Worm (Caenorhabditis elegans) whole organism, mixed stage, embryonic: ENCODE measurements around the gene Y37H2A.1.

Experiments used
- elt-3 ChIP-seq: fragments of 150-350 bp; optimal IDR thresholded peaks from 2 replicates; lab custom pipeline; 2014; ENCODE audit warnings: missing biosample characterization, missing genetic modification characterization
- lsy-2 ChIP-seq: fragments of 150-350 bp; optimal IDR thresholded peaks from 2 replicates; lab custom pipeline; 2014; ENCODE audit warnings: missing biosample characterization, missing genetic modification characterization
- mls-2 ChIP-seq: sonication (generic microtip); optimal IDR thresholded peaks from 2 replicates; lab custom pipeline; 2016; ENCODE audit warnings: mild to moderate bottlenecking, missing genetic modification characterization, moderate library complexity, missing compliant biosample characterization
- nhr-237 ChIP-seq: fragments of 150-350 bp; optimal IDR thresholded peaks from 2 replicates; lab custom pipeline; 2014; ENCODE audit warnings: missing biosample characterization, missing genetic modification characterization
- nhr-76 ChIP-seq: sonication (generic microtip); optimal IDR thresholded peaks from 2 replicates; lab custom pipeline; 2017; ENCODE audit warnings: missing biosample characterization, missing genetic modification characterization

DNA sequence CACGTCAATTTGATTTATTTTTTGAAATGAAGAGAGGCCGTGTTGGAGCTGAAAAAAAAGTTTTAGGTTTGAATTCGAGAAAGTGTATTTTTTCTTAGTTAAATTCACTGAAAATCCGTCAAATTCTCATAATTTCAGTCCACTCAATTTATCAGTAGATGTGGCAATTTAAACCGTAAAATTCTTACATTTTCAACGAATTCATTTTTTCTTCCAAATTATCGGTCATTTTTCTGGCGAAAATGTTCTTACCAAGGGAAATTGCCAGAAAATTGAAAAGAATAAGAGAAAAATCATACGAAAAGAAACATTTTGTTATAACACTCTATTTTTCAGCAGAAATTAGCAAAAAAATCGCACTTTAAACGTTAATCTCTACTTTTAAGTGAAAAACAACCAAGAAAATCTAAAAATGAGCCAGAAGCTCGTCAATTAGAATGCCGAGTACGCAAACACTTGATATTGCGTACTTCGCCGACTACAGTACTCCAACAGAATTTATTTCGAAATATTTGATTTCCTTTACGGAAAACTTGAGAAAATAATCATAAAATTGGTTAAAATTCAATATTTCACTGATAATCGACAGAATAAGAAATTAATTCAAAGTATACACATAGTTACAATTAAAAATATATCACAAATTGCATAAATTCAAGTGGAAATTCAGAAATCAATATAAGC lies 22.8 kb upstream of the Y37H2A.1 start, which contains the start of gene fbxa-106:
- TF ChIP-seq nhr-237 (tag; lab: Kevin White, UChicago) = no peak
- no peak for TF ChIP-seq elt-3 (tag; lab: Kevin White, UChicago)
- TF ChIP-seq mls-2 (tag; lab: Kevin White, UChicago) = no peak
- no peak for TF ChIP-seq lsy-2 (tag; lab: Kevin White, UChicago)
- no peak for TF ChIP-seq nhr-76
